Worm (Caenorhabditis elegans) whole organism, L2 larva: ENCODE results near the gene erfa-1.

Experiments used
- R02D3.7 ChIP-seq: fragments of 150-350 bp; optimal IDR thresholded peaks from 2 replicates; lab custom pipeline; 2014; ENCODE audit warnings: missing biosample characterization, missing genetic modification characterization
- ZK546.5 ChIP-seq: sonication (generic microtip); optimal IDR thresholded peaks from 2 replicates; lab custom pipeline; 2017; ENCODE audit warnings: missing biosample characterization, missing genetic modification characterization
- blmp-1 ChIP-seq: sonication (generic microtip); optimal IDR thresholded peaks from 2 replicates; lab custom pipeline; 2017; ENCODE audit warnings: missing genetic modification characterization, mild to moderate bottlenecking, missing compliant biosample characterization, antibody characterized with exemption, moderate library complexity; ENCODE audit not compliant: insufficient read depth
- egl-27 ChIP-seq: sonication (generic microtip); optimal IDR thresholded peaks from 3 replicates; lab custom pipeline; 2017; ENCODE audit warnings: missing biosample characterization, missing genetic modification reagents, missing genetic modification characterization
- elt-3 ChIP-seq: sonication (generic microtip); optimal IDR thresholded peaks from 2 replicates; lab custom pipeline; 2017; ENCODE audit warnings: missing biosample characterization, missing genetic modification characterization
- fos-1 ChIP-seq: fragments of 150-350 bp; optimal IDR thresholded peaks from 2 replicates; lab custom pipeline; 2014; ENCODE audit warnings: missing biosample characterization, missing genetic modification characterization
- lin-13 ChIP-seq: fragments of 150-350 bp; optimal IDR thresholded peaks from 2 replicates; lab custom pipeline; 2014; ENCODE audit warnings: missing biosample characterization, missing genetic modification reagents, missing genetic modification characterization
- snpc-4 ChIP-seq: fragments of 150-350 bp; optimal IDR thresholded peaks from 2 replicates; lab custom pipeline; 2014; ENCODE audit warnings: missing biosample characterization, missing genetic modification characterization
- unc-62 ChIP-seq: fragments of 150-350 bp; optimal IDR thresholded peaks from 2 replicates; lab custom pipeline; 2014; ENCODE audit warnings: missing biosample characterization, missing genetic modification reagents, missing genetic modification characterization
- zag-1 ChIP-seq: fragments of 150-350 bp; optimal IDR thresholded peaks from 2 replicates; lab custom pipeline; 2014; ENCODE audit warnings: missing biosample characterization, missing genetic modification characterization
- ztf-11 ChIP-seq: sonication (generic microtip); optimal IDR thresholded peaks from 2 replicates; lab custom pipeline; 2017; ENCODE audit warnings: missing biosample characterization, missing genetic modification characterization

- TF ChIP-seq snpc-4 (tag; lab: Kevin White, UChicago) (no peak), zag-1 (tag; lab: Kevin White, UChicago) (no peak), elt-3 (no peak), R02D3.7 (tag; lab: Kevin White, UChicago) (no peak), unc-62 (GFP tag; lab: Kevin White, UChicago) (no peak), ZK546.5 (tag; lab: Kevin White, UChicago) (no peak), blmp-1 (no peak), lin-13 (GFP tag; lab: Kevin White, UChicago) (peak; percentile 24), ztf-11 (tag; lab: Kevin White, UChicago) (no peak), fos-1 (tag; lab: Kevin White, UChicago) (peak; percentile 32), egl-27 (tag; lab: Kevin White, UChicago) (no peak)
Measured at ce11 chrV:6427433-6427832, 6.5 kb upstream of the erfa-1 start.
